Worm (Caenorhabditis elegans) whole organism, L4 larva: ENCODE data around the gene msi-1.

ENCODE experiments used
- D1046.2 ChIP-seq: fragments of 200-800 bp; sonication (Bioruptor generic); IDR thresholded peaks from 2 replicates; pipeline ENCODE4 v1.3.6; 2022; ENCODE audit warnings: missing genetic modification characterization, missing compliant biosample characterization
- F10B5.3 ChIP-seq: sonication (generic microtip); optimal IDR thresholded peaks from 2 replicates; lab custom pipeline; 2016; ENCODE audit warnings: mild to moderate bottlenecking, missing genetic modification characterization, missing compliant biosample characterization
- F26F4.8 ChIP-seq: fragments of 200-800 bp; sonication (Bioruptor generic); conservative IDR thresholded peaks from 2 replicates; pipeline ENCODE4 v1.3.6; 2022; ENCODE audit warnings: missing genetic modification characterization, missing compliant biosample characterization
- F49E8.2 ChIP-seq: sonication (generic microtip); optimal IDR thresholded peaks from 2 replicates; lab custom pipeline; 2016; ENCODE audit warnings: missing compliant biosample characterization, mild to moderate bottlenecking, missing genetic modification characterization, borderline replicate concordance
- R02D3.7 ChIP-seq: fragments of 150-350 bp; sonication (generic microtip); optimal IDR thresholded peaks from 3 replicates; lab custom pipeline; 2014; ENCODE audit warnings: missing biosample characterization, missing genetic modification characterization
- Y48G9A.11 ChIP-seq: fragments of 200-800 bp; sonication (Bioruptor generic); IDR thresholded peaks from 2 replicates; pipeline ENCODE4 v1.3.6; 2022; ENCODE audit warnings: missing genetic modification reagents, missing genetic modification characterization, missing compliant biosample characterization
- aly-2 ChIP-seq: sonication (generic microtip); optimal IDR thresholded peaks from 2 replicates; lab custom pipeline; 2018; ENCODE audit warnings: missing biosample characterization, missing genetic modification characterization
- ama-1 ChIP-seq: fragments of 150-350 bp; optimal IDR thresholded peaks from 2 replicates; lab custom pipeline; 2014; ENCODE audit warnings: inconsistent platforms, mixed read lengths
- arid-1 ChIP-seq: fragments of 200-800 bp; sonication (Bioruptor generic); conservative IDR thresholded peaks from 2 replicates; pipeline ENCODE4 v1.3.6; 2022; ENCODE audit warnings: missing genetic modification reagents, missing genetic modification characterization, missing compliant biosample characterization
- attf-4 ChIP-seq: sonication (generic microtip); optimal IDR thresholded peaks from 3 replicates; lab custom pipeline; 2017; ENCODE audit warnings: missing biosample characterization, missing genetic modification characterization
- ceh-20 ChIP-seq: fragments of 200-800 bp; sonication (Bioruptor generic); IDR thresholded peaks from 2 replicates; pipeline ENCODE4 v1.3.6; 2022; ENCODE audit warnings: missing genetic modification reagents, missing genetic modification characterization, missing compliant biosample characterization
- ceh-62 ChIP-seq: sonication (generic microtip); optimal IDR thresholded peaks from 2 replicates; lab custom pipeline; 2017; ENCODE audit warnings: missing biosample characterization, missing genetic modification characterization
- ces-1 ChIP-seq: fragments of 150-350 bp; sonication (generic microtip); optimal IDR thresholded peaks from 4 replicates; lab custom pipeline; 2014; ENCODE audit warnings: missing biosample characterization, missing genetic modification reagents, missing genetic modification characterization
- cey-2 ChIP-seq: sonication (generic microtip); optimal IDR thresholded peaks from 3 replicates; lab custom pipeline; 2017; ENCODE audit warnings: missing genetic modification characterization, mild to moderate bottlenecking, missing compliant biosample characterization, antibody characterized with exemption, borderline replicate concordance; ENCODE audit not compliant: insufficient read depth
- daf-16 ChIP-seq, 3 experiments: sonication (generic microtip); optimal IDR thresholded peaks; 2 replicates each; lab custom pipeline; 2016 to 2017; ENCODE audit warnings: missing genetic modification characterization in 3 of 3, missing genetic modification reagents in 3 of 3, mild to moderate bottlenecking in 2 of 3, missing compliant biosample characterization in 2 of 3, missing biosample characterization in 1 of 3, moderate library complexity in 1 of 3
- dmd-6 ChIP-seq: fragments of 200-800 bp; sonication (Bioruptor generic); IDR thresholded peaks from 2 replicates; pipeline ENCODE4 v1.3.6; 2022; ENCODE audit warnings: missing genetic modification reagents, missing genetic modification characterization, missing compliant biosample characterization
- dpl-1 ChIP-seq: fragments of 150-350 bp; optimal IDR thresholded peaks from 2 replicates; lab custom pipeline; 2014; ENCODE audit warnings: missing biosample characterization, missing genetic modification reagents, missing genetic modification characterization
- egl-43 ChIP-seq: fragments of 200-800 bp; sonication (Bioruptor generic); IDR thresholded peaks from 2 replicates; pipeline ENCODE4 v1.3.6; 2022; ENCODE audit warnings: missing genetic modification reagents, missing genetic modification characterization, missing compliant biosample characterization
- fkh-10 ChIP-seq: fragments of 150-350 bp; optimal IDR thresholded peaks from 2 replicates; lab custom pipeline; 2014; ENCODE audit warnings: missing biosample characterization, missing genetic modification reagents, missing genetic modification characterization
- hif-1 ChIP-seq, 2 experiments: sonication (generic microtip); optimal IDR thresholded peaks; 2 replicates each; lab custom pipeline; 2016 to 2017; ENCODE audit warnings: missing compliant biosample characterization in 2 of 2, missing genetic modification characterization in 2 of 2, missing genetic modification reagents in 2 of 2, missing genotype in 2 of 2, mild to moderate bottlenecking in 1 of 2
- hlh-11 ChIP-seq: fragments of 200-800 bp; sonication (Bioruptor generic); optimal IDR thresholded peaks from 2 replicates; lab custom pipeline; 2018; ENCODE audit warnings: mild to moderate bottlenecking, missing genetic modification characterization, missing compliant biosample characterization
- lim-7 ChIP-seq: fragments of 200-800 bp; sonication (Bioruptor generic); IDR thresholded peaks from 2 replicates; pipeline ENCODE4 v1.3.6; 2022; ENCODE audit warnings: missing genetic modification characterization, missing compliant biosample characterization
- lin-29 ChIP-seq: fragments of 200-800 bp; sonication (Bioruptor generic); IDR thresholded peaks from 2 replicates; pipeline ENCODE4 v1.3.6; 2022; ENCODE audit warnings: missing genetic modification reagents, missing genetic modification characterization, missing compliant biosample characterization
- lin-38 ChIP-seq: fragments of 200-800 bp; sonication (Bioruptor generic); IDR thresholded peaks from 2 replicates; pipeline ENCODE4 v1.3.6; 2022; ENCODE audit warnings: missing genetic modification reagents, missing genetic modification characterization, missing compliant biosample characterization
- madf-5 ChIP-seq, 2 experiments: fragments of 200-800 bp; sonication (Bioruptor generic); IDR thresholded peaks; 2 replicates each; pipeline ENCODE4 v1.3.6; 2022; ENCODE audit warnings: missing compliant biosample characterization in 2 of 2, missing genetic modification characterization in 2 of 2
- mdt-29 ChIP-seq: fragments of 200-800 bp; sonication (Bioruptor generic); IDR thresholded peaks from 2 replicates; pipeline ENCODE4 v1.3.6; 2022; ENCODE audit warnings: missing genetic modification reagents, missing genetic modification characterization, missing compliant biosample characterization
- mes-2 ChIP-seq: sonication (generic microtip); optimal IDR thresholded peaks from 2 replicates; lab custom pipeline; 2016; ENCODE audit warnings: missing genotype, mild to moderate bottlenecking, missing genetic modification characterization, missing compliant biosample characterization; ENCODE audit not compliant: poor library complexity, severe bottlenecking
- mxl-2 ChIP-seq: fragments of 200-800 bp; sonication (Bioruptor generic); conservative IDR thresholded peaks from 2 replicates; pipeline ENCODE4 v1.3.6; 2022; ENCODE audit warnings: missing genetic modification reagents, missing genetic modification characterization, missing compliant biosample characterization
- nhr-10 ChIP-seq: fragments of 150-350 bp; optimal IDR thresholded peaks from 2 replicates; lab custom pipeline; 2014; ENCODE audit warnings: missing biosample characterization, missing genetic modification characterization
- nhr-102 ChIP-seq: sonication (generic microtip); optimal IDR thresholded peaks from 2 replicates; lab custom pipeline; 2016; ENCODE audit warnings: mild to moderate bottlenecking, missing genetic modification characterization, moderate library complexity, missing compliant biosample characterization
- nhr-11 ChIP-seq: fragments of 150-350 bp; optimal IDR thresholded peaks from 2 replicates; lab custom pipeline; 2014; ENCODE audit warnings: missing biosample characterization, missing genetic modification characterization
- nhr-237 ChIP-seq: sonication (generic microtip); optimal IDR thresholded peaks from 2 replicates; lab custom pipeline; 2017; ENCODE audit warnings: missing biosample characterization, missing genetic modification characterization
- nhr-25 ChIP-seq: sonication (generic microtip); optimal IDR thresholded peaks from 2 replicates; lab custom pipeline; 2017; ENCODE audit warnings: missing genetic modification characterization, mild to moderate bottlenecking, missing compliant biosample characterization, antibody characterized with exemption, moderate library complexity, borderline replicate concordance; ENCODE audit not compliant: insufficient read depth
- nhr-42 ChIP-seq: fragments of 200-800 bp; sonication (Bioruptor generic); IDR thresholded peaks from 2 replicates; pipeline ENCODE4 v1.3.6; 2022; ENCODE audit warnings: missing genetic modification characterization, missing compliant biosample characterization
- nhr-48 ChIP-seq: sonication (generic microtip); optimal IDR thresholded peaks from 2 replicates; lab custom pipeline; 2016; ENCODE audit warnings: mild to moderate bottlenecking, missing genetic modification characterization, missing compliant biosample characterization
- pha-4 ChIP-seq, 2 experiments: fragments of 150-350 bp in 1 of 2; fragments of 200-800 bp in 1 of 2; sonication (Bioruptor generic) in 1 of 2; IDR thresholded peaks in 1 of 2; optimal IDR thresholded peaks in 1 of 2; 2 replicates each; pipeline versions ENCODE4 v1.3.6 to Lab custom; 2014 to 2022; ENCODE audit warnings: missing genetic modification characterization in 2 of 2, missing genetic modification reagents in 2 of 2, missing biosample characterization in 1 of 2, missing compliant biosample characterization in 1 of 2
- php-3 ChIP-seq: fragments of 200-800 bp; sonication (Bioruptor generic); IDR thresholded peaks from 2 replicates; pipeline ENCODE4 v1.3.6; 2022; ENCODE audit warnings: missing genetic modification reagents, missing genetic modification characterization, missing compliant biosample characterization
- rbr-2 ChIP-seq: sonication (generic microtip); optimal IDR thresholded peaks from 2 replicates; lab custom pipeline; 2016; ENCODE audit warnings: missing genotype, missing genetic modification characterization, missing compliant biosample characterization
- sdz-12 ChIP-seq: fragments of 200-800 bp; sonication (Bioruptor generic); optimal IDR thresholded peaks from 2 replicates; lab custom pipeline; 2018; ENCODE audit warnings: mild to moderate bottlenecking, missing genetic modification characterization, missing compliant biosample characterization
- snpc-4 ChIP-seq: fragments of 150-350 bp; optimal IDR thresholded peaks from 2 replicates; lab custom pipeline; 2014; ENCODE audit warnings: missing biosample characterization, missing genetic modification characterization
- spr-1 ChIP-seq: sonication (generic microtip); optimal IDR thresholded peaks from 2 replicates; lab custom pipeline; 2016; ENCODE audit warnings: mild to moderate bottlenecking, missing genetic modification characterization, missing compliant biosample characterization
- spr-3 ChIP-seq: fragments of 200-800 bp; sonication (Bioruptor generic); optimal IDR thresholded peaks from 2 replicates; lab custom pipeline; 2018; ENCODE audit warnings: mild to moderate bottlenecking, missing genetic modification characterization, missing compliant biosample characterization
- tra-1 ChIP-seq: fragments of 200-800 bp; sonication (Bioruptor generic); IDR thresholded peaks from 2 replicates; pipeline ENCODE4 v1.3.6; 2022; ENCODE audit warnings: missing genetic modification reagents, missing genetic modification characterization, missing compliant biosample characterization
- unc-39 ChIP-seq: sonication (generic microtip); optimal IDR thresholded peaks from 2 replicates; lab custom pipeline; 2017; ENCODE audit warnings: missing biosample characterization, missing genetic modification characterization
- zag-1 ChIP-seq: fragments of 150-350 bp; optimal IDR thresholded peaks from 2 replicates; lab custom pipeline; 2014; ENCODE audit warnings: missing biosample characterization, missing genetic modification characterization
- zfp-2 ChIP-seq: sonication (generic microtip); optimal IDR thresholded peaks from 2 replicates; lab custom pipeline; 2016; ENCODE audit warnings: mild to moderate bottlenecking, missing genetic modification characterization, missing compliant biosample characterization
- zip-11 ChIP-seq: fragments of 200-800 bp; sonication (Bioruptor generic); IDR thresholded peaks from 2 replicates; pipeline ENCODE4 v1.3.6; 2022; ENCODE audit warnings: missing genetic modification characterization, missing compliant biosample characterization

The msi-1 gene

ce11 chrIII:4018591-4019580 lies 42.7 kb upstream of the msi-1 start (continued):
- TF ChIP-seq R02D3.7 (no peak), nhr-10 (no peak), hlh-11 (tag; lab: Kevin White, UChicago) (peak; percentile 46), sdz-12 (GFP tag; lab: Kevin White, UChicago) (no peak), nhr-48 (tag; lab: Kevin White, UChicago) (no peak), madf-5 (GFP tag; IDR thresholded peaks at IDR 0.05; lab: Robert Waterston, UW) (0 out of 4 replicates have a peak, but pooled peaks of 1 of the 2 experiments have one; percentile 28), lin-29 (GFP tag; lab: Robert Waterston, UW) (no peak), Y48G9A.11 (GFP tag; lab: Robert Waterston, UW) (no peak), spr-1 (no peak), lin-38 (GFP tag; lab: Robert Waterston, UW) (no peak), D1046.2 (GFP tag; lab: Robert Waterston, UW) (no peak), mxl-2 (GFP tag; lab: Robert Waterston, UW) (no peak), F10B5.3 (tag; lab: Kevin White, UChicago) (no peak), ceh-62 (tag; lab: Kevin White, UChicago) (no peak), php-3 (no peak), snpc-4 (tag; lab: Kevin White, UChicago) (no peak), ces-1 (GFP tag; lab: Kevin White, UChicago) (no peak), mes-2 (tag; lab: Kevin White, UChicago) (no peak), daf-16 (GFP tag; optimal IDR thresholded peaks at IDR 0.05; lab: Kevin White, UChicago) (no peak), daf-16 (tag; optimal IDR thresholded peaks at IDR 0.05; lab: Kevin White, UChicago) (peak; percentile 52), ama-1 (no peak), spr-3 (GFP tag; lab: Kevin White, UChicago) (no peak), cey-2 (no peak), unc-39 (tag; lab: Kevin White, UChicago) (no peak), fkh-10 (GFP tag; lab: Kevin White, UChicago) (no peak), dpl-1 (peak; percentile 6), aly-2 (tag; lab: Kevin White, UChicago) (no peak), ceh-20 (no peak), nhr-42 (GFP tag; lab: Robert Waterston, UW) (no peak), attf-4 (tag; lab: Kevin White, UChicago) (no peak), rbr-2 (no peak), F26F4.8 (GFP tag; lab: Robert Waterston, UW) (no peak), tra-1 (GFP tag; lab: Robert Waterston, UW) (0 out of 2 replicates have a peak, but pooled peaks have one; percentile 12), zip-11 (GFP tag; lab: Robert Waterston, UW) (no peak), nhr-25 (tag; lab: Kevin White, UChicago) (no peak), nhr-11 (no peak), hif-1 (tag; optimal IDR thresholded peaks at IDR 0.05; lab: Kevin White, UChicago) (no peak), lim-7 (GFP tag; lab: Robert Waterston, UW) (0 out of 2 replicates have a peak, but pooled peaks have one; percentile 25), F49E8.2 (tag; lab: Kevin White, UChicago) (no peak), egl-43 (GFP tag; lab: Robert Waterston, UW) (0 out of 2 replicates have a peak, but pooled peaks have one; percentile 34), dmd-6 (GFP tag; lab: Robert Waterston, UW) (peak; percentile 11; the same call in 1 of the 2 replicates), zag-1 (tag; lab: Kevin White, UChicago) (no peak), pha-4 (GFP tag; IDR thresholded peaks at IDR 0.05; lab: Robert Waterston, UW) (no peak), pha-4 (tag; optimal IDR thresholded peaks at IDR 0.05; lab: Kevin White, UChicago) (no peak), nhr-102 (no peak), zfp-2 (tag; lab: Kevin White, UChicago) (no peak), mdt-29 (GFP tag; lab: Robert Waterston, UW) (no peak), arid-1 (no peak), nhr-237 (tag; lab: Kevin White, UChicago) (no peak)
